Worm (Caenorhabditis elegans) whole organism, L4 larva: ENCODE measurements around the gene madf-3.

Experiments used
- F10B5.3 ChIP-seq: sonication (generic microtip); optimal IDR thresholded peaks from 2 replicates; lab custom pipeline; 2016; ENCODE audit warnings: mild to moderate bottlenecking, missing genetic modification characterization, missing compliant biosample characterization
- F26F4.8 ChIP-seq: fragments of 200-800 bp; sonication (Bioruptor generic); conservative IDR thresholded peaks from 2 replicates; pipeline ENCODE4 v1.3.6; 2022; ENCODE audit warnings: missing genetic modification characterization, missing compliant biosample characterization
- F49E8.2 ChIP-seq: sonication (generic microtip); optimal IDR thresholded peaks from 2 replicates; lab custom pipeline; 2016; ENCODE audit warnings: missing compliant biosample characterization, mild to moderate bottlenecking, missing genetic modification characterization, borderline replicate concordance
- R02D3.7 ChIP-seq: fragments of 150-350 bp; sonication (generic microtip); optimal IDR thresholded peaks from 3 replicates; lab custom pipeline; 2014; ENCODE audit warnings: missing biosample characterization, missing genetic modification characterization
- T26A8.4 ChIP-seq: fragments of 200-800 bp; sonication (Bioruptor generic); IDR thresholded peaks from 2 replicates; pipeline ENCODE4 v1.3.6; 2022; ENCODE audit warnings: missing genetic modification characterization, missing compliant biosample characterization
- Y5F2A.4 ChIP-seq: fragments of 200-800 bp; sonication (Bioruptor generic); optimal IDR thresholded peaks from 2 replicates; lab custom pipeline; 2018; ENCODE audit warnings: mild to moderate bottlenecking, missing genetic modification characterization, missing compliant biosample characterization
- Y75B8A.6 ChIP-seq: fragments of 200-800 bp; sonication (Bioruptor generic); IDR thresholded peaks from 2 replicates; pipeline ENCODE4 v1.3.6; 2022; ENCODE audit warnings: missing genetic modification reagents, missing genetic modification characterization, missing compliant biosample characterization
- aha-1 ChIP-seq: fragments of 150-350 bp; peaks from one replicate; lab custom pipeline; 2014; ENCODE audit warnings: missing biosample characterization, missing genetic modification characterization
- ama-1 ChIP-seq: fragments of 150-350 bp; optimal IDR thresholded peaks from 2 replicates; lab custom pipeline; 2014; ENCODE audit warnings: inconsistent platforms, mixed read lengths
- attf-4 ChIP-seq: sonication (generic microtip); optimal IDR thresholded peaks from 3 replicates; lab custom pipeline; 2017; ENCODE audit warnings: missing biosample characterization, missing genetic modification characterization
- ceh-32 ChIP-seq: sonication (generic microtip); optimal IDR thresholded peaks from 2 replicates; lab custom pipeline; 2016; ENCODE audit warnings: mild to moderate bottlenecking, missing genetic modification characterization, missing compliant biosample characterization; ENCODE audit not compliant: poor library complexity
- ctbp-1 ChIP-seq: fragments of 200-800 bp; sonication (Bioruptor generic); IDR thresholded peaks from 2 replicates; pipeline ENCODE4 v1.3.6; 2022; ENCODE audit warnings: missing genetic modification reagents, missing genetic modification characterization, missing compliant biosample characterization
- daf-12 ChIP-seq: fragments of 150-350 bp; optimal IDR thresholded peaks from 2 replicates; lab custom pipeline; 2014; ENCODE audit warnings: missing biosample characterization, missing genetic modification reagents, missing genetic modification characterization
- daf-8 ChIP-seq: fragments of 200-800 bp; sonication (Bioruptor generic); IDR thresholded peaks from 2 replicates; pipeline ENCODE4 v1.3.6; 2022; ENCODE audit warnings: missing genetic modification characterization, missing compliant biosample characterization
- dmd-8 ChIP-seq: fragments of 200-800 bp; sonication (Bioruptor generic); IDR thresholded peaks from 2 replicates; pipeline ENCODE4 v1.3.6; 2022; ENCODE audit warnings: missing genetic modification characterization, missing compliant biosample characterization
- dmd-9 ChIP-seq: fragments of 200-800 bp; sonication (Bioruptor generic); IDR thresholded peaks from 2 replicates; pipeline ENCODE4 v1.3.6; 2022; ENCODE audit warnings: missing genetic modification reagents, missing genetic modification characterization, missing compliant biosample characterization
- dpl-1 ChIP-seq: fragments of 150-350 bp; optimal IDR thresholded peaks from 2 replicates; lab custom pipeline; 2014; ENCODE audit warnings: missing biosample characterization, missing genetic modification reagents, missing genetic modification characterization
- egl-43 ChIP-seq: fragments of 200-800 bp; sonication (Bioruptor generic); IDR thresholded peaks from 2 replicates; pipeline ENCODE4 v1.3.6; 2022; ENCODE audit warnings: missing genetic modification reagents, missing genetic modification characterization, missing compliant biosample characterization
- hmg-1.1 ChIP-seq: fragments of 200-800 bp; sonication (Bioruptor generic); IDR thresholded peaks from 2 replicates; pipeline ENCODE4 v1.3.6; 2022; ENCODE audit warnings: missing genetic modification reagents, missing genetic modification characterization, missing compliant biosample characterization
- lim-7 ChIP-seq: fragments of 200-800 bp; sonication (Bioruptor generic); IDR thresholded peaks from 2 replicates; pipeline ENCODE4 v1.3.6; 2022; ENCODE audit warnings: missing genetic modification characterization, missing compliant biosample characterization
- lin-29 ChIP-seq: fragments of 200-800 bp; sonication (Bioruptor generic); IDR thresholded peaks from 2 replicates; pipeline ENCODE4 v1.3.6; 2022; ENCODE audit warnings: missing genetic modification reagents, missing genetic modification characterization, missing compliant biosample characterization
- lin-38 ChIP-seq: fragments of 200-800 bp; sonication (Bioruptor generic); IDR thresholded peaks from 2 replicates; pipeline ENCODE4 v1.3.6; 2022; ENCODE audit warnings: missing genetic modification reagents, missing genetic modification characterization, missing compliant biosample characterization
- lin-39 ChIP-seq: fragments of 150-350 bp; optimal IDR thresholded peaks from 2 replicates; lab custom pipeline; 2014; ENCODE audit warnings: missing biosample characterization, missing genetic modification reagents, missing genetic modification characterization
- madf-5 ChIP-seq, 2 experiments: fragments of 200-800 bp; sonication (Bioruptor generic); IDR thresholded peaks; 2 replicates each; pipeline ENCODE4 v1.3.6; 2022; ENCODE audit warnings: missing compliant biosample characterization in 2 of 2, missing genetic modification characterization in 2 of 2
- mxl-2 ChIP-seq: fragments of 200-800 bp; sonication (Bioruptor generic); conservative IDR thresholded peaks from 2 replicates; pipeline ENCODE4 v1.3.6; 2022; ENCODE audit warnings: missing genetic modification reagents, missing genetic modification characterization, missing compliant biosample characterization
- mxl-3 ChIP-seq: fragments of 200-800 bp; sonication (Bioruptor generic); optimal IDR thresholded peaks from 2 replicates; lab custom pipeline; 2018; ENCODE audit warnings: mild to moderate bottlenecking, missing genetic modification characterization, missing compliant biosample characterization
- nhr-10 ChIP-seq: fragments of 150-350 bp; optimal IDR thresholded peaks from 2 replicates; lab custom pipeline; 2014; ENCODE audit warnings: missing biosample characterization, missing genetic modification characterization
- nhr-11 ChIP-seq: fragments of 150-350 bp; optimal IDR thresholded peaks from 2 replicates; lab custom pipeline; 2014; ENCODE audit warnings: missing biosample characterization, missing genetic modification characterization
- nhr-111 ChIP-seq: fragments of 200-800 bp; sonication (Bioruptor generic); optimal IDR thresholded peaks from 2 replicates; lab custom pipeline; 2018; ENCODE audit warnings: mild to moderate bottlenecking, missing genetic modification characterization, missing compliant biosample characterization
- nhr-25 ChIP-seq: sonication (generic microtip); optimal IDR thresholded peaks from 2 replicates; lab custom pipeline; 2017; ENCODE audit warnings: missing genetic modification characterization, mild to moderate bottlenecking, missing compliant biosample characterization, antibody characterized with exemption, moderate library complexity, borderline replicate concordance; ENCODE audit not compliant: insufficient read depth
- nhr-76 ChIP-seq: fragments of 150-350 bp; optimal IDR thresholded peaks from 2 replicates; lab custom pipeline; 2014; ENCODE audit warnings: missing biosample characterization, missing genetic modification characterization
- nhr-77 ChIP-seq: fragments of 150-350 bp; optimal IDR thresholded peaks from 2 replicates; lab custom pipeline; 2014; ENCODE audit warnings: missing biosample characterization, missing genetic modification characterization
- pqm-1 ChIP-seq: sonication (generic microtip); optimal IDR thresholded peaks from 2 replicates; lab custom pipeline; 2017; ENCODE audit warnings: missing biosample characterization, missing genetic modification characterization
- rbr-2 ChIP-seq: sonication (generic microtip); optimal IDR thresholded peaks from 2 replicates; lab custom pipeline; 2016; ENCODE audit warnings: missing genotype, missing genetic modification characterization, missing compliant biosample characterization
- snpc-1.2 ChIP-seq: fragments of 200-800 bp; sonication (Bioruptor generic); IDR thresholded peaks from 2 replicates; pipeline ENCODE4 v1.3.6; 2022; ENCODE audit warnings: missing genetic modification reagents, missing genetic modification characterization, missing compliant biosample characterization
- tra-1 ChIP-seq: fragments of 200-800 bp; sonication (Bioruptor generic); IDR thresholded peaks from 2 replicates; pipeline ENCODE4 v1.3.6; 2022; ENCODE audit warnings: missing genetic modification reagents, missing genetic modification characterization, missing compliant biosample characterization
- unc-62 ChIP-seq, 3 experiments: fragments of 150-350 bp in 1 of 3; sonication (generic microtip); optimal IDR thresholded peaks in 2 of 3; peaks in 1 of 3; 1 replicate in 1 of 3; 2 replicates in 2 of 3; lab custom pipeline; 2014 to 2017; ENCODE audit warnings: missing biosample characterization in 3 of 3, missing genetic modification characterization in 3 of 3, missing genetic modification reagents in 3 of 3, missing genotype in 1 of 3
- zag-1 ChIP-seq: fragments of 150-350 bp; optimal IDR thresholded peaks from 2 replicates; lab custom pipeline; 2014; ENCODE audit warnings: missing biosample characterization, missing genetic modification characterization
- zfp-2 ChIP-seq: sonication (generic microtip); optimal IDR thresholded peaks from 2 replicates; lab custom pipeline; 2016; ENCODE audit warnings: mild to moderate bottlenecking, missing genetic modification characterization, missing compliant biosample characterization
- zfp-3 ChIP-seq: fragments of 200-800 bp; sonication (Bioruptor generic); conservative IDR thresholded peaks from 2 replicates; pipeline ENCODE4 v1.3.6; 2022; ENCODE audit warnings: missing genetic modification reagents, missing genetic modification characterization, missing compliant biosample characterization
- zip-2 ChIP-seq: fragments of 150-350 bp; optimal IDR thresholded peaks from 2 replicates; lab custom pipeline; 2014; ENCODE audit warnings: missing biosample characterization, missing genetic modification characterization
- ztf-7 ChIP-seq: fragments of 150-350 bp; optimal IDR thresholded peaks from 2 replicates; lab custom pipeline; 2014; ENCODE audit warnings: missing biosample characterization, missing genetic modification characterization

Gene madf-3

DNA sequence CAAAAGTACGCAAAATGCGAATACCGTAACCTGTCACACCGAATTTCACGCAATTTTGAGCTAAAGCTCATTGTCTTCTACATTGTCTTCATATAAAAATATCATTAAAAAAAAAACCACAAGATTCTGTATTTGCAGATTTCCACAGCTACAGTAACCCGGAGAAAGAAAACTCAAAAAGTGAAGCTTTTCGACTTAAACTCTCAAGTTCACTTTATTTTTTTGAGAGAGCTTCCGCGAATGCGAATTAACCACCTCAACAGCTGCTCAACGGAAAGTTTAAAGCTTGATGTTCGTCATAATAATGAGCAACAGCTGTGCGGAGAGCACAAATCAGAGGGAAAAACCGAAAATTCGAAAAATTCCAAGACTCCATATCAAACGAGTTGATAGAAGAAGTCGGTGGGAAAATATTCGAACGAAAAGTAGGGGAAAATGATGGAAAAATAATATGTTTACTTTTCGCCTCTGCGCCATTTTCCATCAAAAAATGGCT is 41.5 kb upstream of the madf-3 start:
- TF ChIP-seq zfp-2 (tag; lab: Kevin White, UChicago) (no peak), zfp-3 (GFP tag; lab: Robert Waterston, UW) (no peak), attf-4 (tag; lab: Kevin White, UChicago) (no peak), zip-2 (tag; lab: Kevin White, UChicago) (no peak), hmg-1.1 (GFP tag; lab: Robert Waterston, UW) (no peak), zag-1 (no peak), R02D3.7 (tag; lab: Kevin White, UChicago) (no peak), lin-38 (no peak), unc-62 (GFP tag; optimal IDR thresholded peaks at IDR 0.05 in 1 of 2; lab: Kevin White, UChicago) (peak in 1 of 2 experiments; percentile 55), unc-62 (tag; optimal IDR thresholded peaks at IDR 0.05; lab: Kevin White, UChicago) (no peak), nhr-25 (tag; lab: Kevin White, UChicago) (no peak), mxl-3 (GFP tag; lab: Kevin White, UChicago) (no peak), pqm-1 (tag; lab: Kevin White, UChicago) (no peak), mxl-2 (GFP tag; lab: Robert Waterston, UW) (no peak), aha-1 (peak; percentile 64)
- TF ChIP-seq, all 104 proteins: peak for 2

ce11 chrII:4294189-4294588 is 40.4 kb upstream of the madf-3 start:
- no peak for TF ChIP-seq aha-1

DNA sequence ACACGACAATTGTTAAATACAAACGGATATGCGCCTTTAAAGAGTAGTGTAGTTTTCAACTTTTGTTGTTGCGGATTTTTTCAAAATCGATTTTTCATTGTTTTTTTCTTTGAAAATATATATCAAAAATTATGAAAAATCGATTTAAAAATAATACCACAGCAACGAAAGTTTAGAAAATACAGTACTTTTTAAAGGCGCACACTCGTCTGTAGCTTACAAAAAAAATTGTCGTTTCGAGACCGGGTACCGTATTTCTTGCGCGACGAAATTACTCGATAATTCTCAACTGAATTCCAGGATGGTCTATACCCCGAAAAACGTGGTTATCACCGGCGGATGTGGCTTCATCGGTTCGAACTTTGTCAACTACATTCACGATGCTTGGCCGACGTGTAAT is 39.7 kb upstream of the madf-3 start, which contains the start of gene rml-4:
Gene rml-4, plus strand, starts transcription at position 301 of the 400 bp plus-strand sequence.
- TF ChIP-seq nhr-11 (no peak), dmd-8 (GFP tag; lab: Robert Waterston, UW) (no peak), ceh-32 (tag; lab: Kevin White, UChicago) (no peak), T26A8.4 (GFP tag; lab: Robert Waterston, UW) (no peak), daf-8 (GFP tag; lab: Robert Waterston, UW) (no peak), ztf-7 (tag; lab: Kevin White, UChicago) (no peak), F26F4.8 (GFP tag; lab: Robert Waterston, UW) (no peak), pqm-1 (tag; lab: Kevin White, UChicago) (no peak), nhr-77 (no peak), snpc-1.2 (GFP tag; lab: Robert Waterston, UW) (no peak), rbr-2 (no peak), mxl-3 (GFP tag; lab: Kevin White, UChicago) (no peak), nhr-10 (tag; lab: Kevin White, UChicago) (no peak), lim-7 (GFP tag; lab: Robert Waterston, UW) (no peak), Y75B8A.6 (GFP tag; lab: Robert Waterston, UW) (no peak), dpl-1 (no peak), daf-12 (tag; lab: Kevin White, UChicago) (no peak), nhr-76 (tag; lab: Kevin White, UChicago) (no peak), F10B5.3 (tag; lab: Kevin White, UChicago) (no peak), tra-1 (GFP tag; lab: Robert Waterston, UW) (no peak)

ce11 chrII:4297259-4297658 is 37.3 kb upstream of the madf-3 start:
- TF ChIP-seq nhr-76 (tag; lab: Kevin White, UChicago) (no peak), aha-1 (peak; percentile 57), pqm-1 (tag; lab: Kevin White, UChicago) (peak; percentile 16)

- TF ChIP-seq ceh-32 (tag; lab: Kevin White, UChicago) (no peak), ama-1 (lab: Kevin White, UChicago) (peak; percentile 34), lin-29 (GFP tag; lab: Robert Waterston, UW) (peak; percentile 89), egl-43 (GFP tag; lab: Robert Waterston, UW) (peak; percentile 86), pqm-1 (tag; lab: Kevin White, UChicago) (no peak), lin-39 (tag; lab: Kevin White, UChicago) (peak; percentile 30), madf-5 (GFP tag; IDR thresholded peaks at IDR 0.05; lab: Robert Waterston, UW) (0 out of 4 replicates have a peak, but pooled peaks of 1 of the 2 experiments have one; percentile 4), hmg-1.1 (GFP tag; lab: Robert Waterston, UW) (peak; percentile 84), T26A8.4 (GFP tag; lab: Robert Waterston, UW) (peak; percentile 94), dmd-9 (GFP tag; lab: Robert Waterston, UW) (peak; percentile 94), lin-38 (peak; percentile 88), tra-1 (GFP tag; lab: Robert Waterston, UW) (no peak; the same call in none of the 2 replicates), lim-7 (GFP tag; lab: Robert Waterston, UW) (0 out of 2 replicates have a peak, but pooled peaks have one; percentile 34), ctbp-1 (GFP tag; lab: Robert Waterston, UW) (peak; percentile 88), F49E8.2 (tag; lab: Kevin White, UChicago) (peak; percentile 59), Y5F2A.4 (GFP tag; lab: Kevin White, UChicago) (no peak), nhr-111 (GFP tag; lab: Kevin White, UChicago) (no peak)
Measured at ce11 chrII:4299227-4299703, 35.3 kb upstream of the madf-3 start, which contains the start of gene sco-1. Gene sco-1 (plus strand): TSS chrII:4299653.
